Fruit fly (Drosophila melanogaster) whole organism: ENCODE measurements around the gene AMPdeam.

Source experiments
- CG8478 ChIP-seq: fragments of >200 bp; optimal IDR thresholded peaks from 2 replicates; lab custom pipeline; 2018; ENCODE audit warnings: inconsistent platforms
- Dll ChIP-seq: fragments of >200 bp; optimal IDR thresholded peaks from 2 replicates; lab custom pipeline; 2017
- EcR ChIP-seq, 2 experiments: fragments of >200 bp; optimal IDR thresholded peaks; 2 replicates each; lab custom pipeline; 2017; ENCODE audit warnings: missing biosample characterization in 2 of 2, missing genetic modification characterization in 2 of 2, missing genetic modification reagents in 2 of 2
- pan ChIP-seq: fragments of >200 bp; optimal IDR thresholded peaks from 2 replicates; lab custom pipeline; 2017
- psq ChIP-seq: fragments of >200 bp; optimal IDR thresholded peaks from 2 replicates; lab custom pipeline; 2017
- usp ChIP-seq: fragments of >200 bp; optimal IDR thresholded peaks from 2 replicates; lab custom pipeline; 2017; ENCODE audit warnings: missing biosample characterization, missing genetic modification characterization, mixed read lengths

dm6 chrX:13840075-13840474 is 5.6 kb downstream of the AMPdeam start:
- TF ChIP-seq psq (lab: Kevin White, UChicago) (no peak), usp (GFP tag; lab: Kevin White, UChicago) (no peak), pan (no peak), EcR (GFP tag; optimal IDR thresholded peaks at IDR 0.05; lab: Kevin White, UChicago) (no peak), Dll (lab: Kevin White, UChicago) (no peak), CG8478 (lab: Kevin White, UChicago) (no peak)
